Fruit fly (Drosophila melanogaster) whole organism, embryonic: ENCODE data around the gene CG33552.

ENCODE experiments used
- Adf1 ChIP-seq: fragments of 200-800 bp; sonication (Bioruptor generic); IDR thresholded peaks from 2 replicates; pipeline ENCODE4 v1.3.6; 2022; ENCODE audit warnings: missing biosample characterization, missing genetic modification characterization
- Aef1 ChIP-seq: fragments of 200-800 bp; sonication (Bioruptor generic); IDR thresholded peaks from 3 replicates; pipeline ENCODE4 v1.3.6; 2022; ENCODE audit warnings: missing biosample characterization, missing genetic modification characterization
- Asciz ChIP-seq: fragments of 200-800 bp; sonication (Bioruptor generic); optimal IDR thresholded peaks from 2 replicates; lab custom pipeline; 2017; ENCODE audit warnings: missing biosample characterization, mild to moderate bottlenecking, missing genetic modification characterization, missing genetic modification reagents
- Atf3 ChIP-seq: fragments of 200-800 bp; sonication (Bioruptor generic); optimal IDR thresholded peaks from 3 replicates; lab custom pipeline; 2016; ENCODE audit warnings: missing biosample characterization, missing genetic modification characterization
- B-H2 ChIP-seq: fragments of 200-800 bp; sonication (Bioruptor generic); optimal IDR thresholded peaks from 2 replicates; lab custom pipeline; 2018; ENCODE audit warnings: missing biosample characterization, mild to moderate bottlenecking, missing genetic modification characterization
- BtbVII ChIP-seq: fragments of 200-800 bp; sonication (Bioruptor generic); optimal IDR thresholded peaks from 3 replicates; lab custom pipeline; 2017; ENCODE audit warnings: missing biosample characterization, mild to moderate bottlenecking, missing genetic modification characterization
- CG10462 ChIP-seq: fragments of 200-800 bp; sonication (Bioruptor generic); optimal IDR thresholded peaks from 2 replicates; lab custom pipeline; 2016; ENCODE audit warnings: missing biosample characterization, missing genetic modification characterization
- CG13775 ChIP-seq: fragments of 200-800 bp; sonication (Bioruptor generic); optimal IDR thresholded peaks from 3 replicates; lab custom pipeline; 2017; ENCODE audit warnings: missing biosample characterization, mild to moderate bottlenecking, missing genetic modification characterization
- CG13894 ChIP-seq: fragments of 200-800 bp; sonication (Bioruptor generic); optimal IDR thresholded peaks from 3 replicates; lab custom pipeline; 2018; ENCODE audit warnings: missing biosample characterization, mild to moderate bottlenecking, missing genetic modification characterization, moderate library complexity
- CG1832 ChIP-seq: fragments of 200-800 bp; sonication (Bioruptor generic); optimal IDR thresholded peaks from 2 replicates; lab custom pipeline; 2017; ENCODE audit warnings: missing biosample characterization, mild to moderate bottlenecking, missing genetic modification characterization, inconsistent platforms
- CG18599 ChIP-seq: fragments of 200-800 bp; sonication (Bioruptor generic); optimal IDR thresholded peaks from 3 replicates; lab custom pipeline; 2017; ENCODE audit warnings: missing biosample characterization, missing genetic modification characterization, mild to moderate bottlenecking, moderate library complexity, missing genetic modification reagents
- CG2116 ChIP-seq: fragments of 200-800 bp; sonication (Bioruptor generic); optimal IDR thresholded peaks from 3 replicates; lab custom pipeline; 2018; ENCODE audit warnings: missing biosample characterization, mild to moderate bottlenecking, missing genetic modification characterization
- CG2889 ChIP-seq: fragments of 200-800 bp; sonication (Bioruptor generic); IDR thresholded peaks from 3 replicates; pipeline ENCODE4 v1.3.6; 2022; ENCODE audit warnings: missing biosample characterization, missing genetic modification characterization
- CG4282 ChIP-seq: fragments of 200-800 bp; sonication (Bioruptor generic); optimal IDR thresholded peaks from 2 replicates; lab custom pipeline; 2016; ENCODE audit warnings: missing biosample characterization, missing genetic modification characterization
- CG4617 ChIP-seq: fragments of 200-800 bp; sonication (Bioruptor generic); optimal IDR thresholded peaks from 3 replicates; lab custom pipeline; 2016; ENCODE audit warnings: missing biosample characterization, missing genetic modification characterization, borderline replicate concordance
- CG6854 ChIP-seq: fragments of 200-800 bp; sonication (Bioruptor generic); optimal IDR thresholded peaks from 3 replicates; lab custom pipeline; 2017; ENCODE audit warnings: missing biosample characterization, mild to moderate bottlenecking, missing genetic modification characterization
- CG8290 ChIP-seq, 3 experiments: fragments of 200-800 bp; sonication (Bioruptor generic); optimal IDR thresholded peaks; 2 replicates each; lab custom pipeline; 2016 to 2019; ENCODE audit warnings: missing biosample characterization in 3 of 3, missing genetic modification characterization in 3 of 3, mild to moderate bottlenecking in 2 of 3, moderate library complexity in 1 of 3
- CG8359 ChIP-seq: fragments of 200-800 bp; sonication (Bioruptor generic); optimal IDR thresholded peaks from 2 replicates; lab custom pipeline; 2017; ENCODE audit warnings: missing biosample characterization, mild to moderate bottlenecking, missing genetic modification characterization, borderline replicate concordance
- Dek ChIP-seq: fragments of 200-800 bp; sonication (Bioruptor generic); optimal IDR thresholded peaks from 3 replicates; lab custom pipeline; 2019; ENCODE audit warnings: missing biosample characterization, mild to moderate bottlenecking, missing genetic modification characterization, moderate library complexity
- Gsc ChIP-seq: fragments of 200-800 bp; sonication (Bioruptor generic); IDR thresholded peaks from 2 replicates; pipeline ENCODE4 v1.3.6; 2022; ENCODE audit warnings: missing biosample characterization, missing genetic modification characterization
- Lim3 ChIP-seq: fragments of 200-800 bp; sonication (Bioruptor generic); IDR thresholded peaks from 2 replicates; pipeline ENCODE4 v1.3.6; 2022; ENCODE audit warnings: missing biosample characterization, missing genetic modification characterization
- MBD-R2 ChIP-seq: fragments of 200-800 bp; sonication (Bioruptor generic); IDR thresholded peaks from 2 replicates; pipeline ENCODE4 v1.3.6; 2022; ENCODE audit warnings: missing biosample characterization, missing genetic modification characterization
- MTF-1 ChIP-seq: fragments of 200-800 bp; sonication (Bioruptor generic); optimal IDR thresholded peaks from 2 replicates; lab custom pipeline; 2018; ENCODE audit warnings: missing biosample characterization, mild to moderate bottlenecking, missing genetic modification characterization, borderline replicate concordance
- NC2α ChIP-seq: fragments of 200-800 bp; sonication (Bioruptor generic); optimal IDR thresholded peaks from 2 replicates; lab custom pipeline; 2016; ENCODE audit warnings: missing biosample characterization, missing genetic modification characterization
- Nf-YA ChIP-seq: fragments of 200-800 bp; sonication (Bioruptor generic); IDR thresholded peaks from 2 replicates; pipeline ENCODE4 v1.3.6; 2022; ENCODE audit warnings: missing biosample characterization, missing genetic modification characterization
- NfI ChIP-seq: fragments of 200-800 bp; sonication (Bioruptor generic); optimal IDR thresholded peaks from 3 replicates; lab custom pipeline; 2018; ENCODE audit warnings: missing biosample characterization, mild to moderate bottlenecking, missing genetic modification characterization, moderate library complexity
- Ptx1 ChIP-seq: fragments of 200-800 bp; sonication (Bioruptor generic); IDR thresholded peaks from 2 replicates; pipeline ENCODE4 v1.3.6; 2022; ENCODE audit warnings: missing biosample characterization, missing genetic modification characterization
- Scr ChIP-seq: fragments of 200-800 bp; sonication (Bioruptor generic); IDR thresholded peaks from 2 replicates; pipeline ENCODE4 v1.3.6; 2022; ENCODE audit warnings: missing biosample characterization, missing genetic modification characterization; ENCODE audit not compliant: partially characterized antibody
- TFAM ChIP-seq: fragments of 200-800 bp; sonication (Bioruptor generic); optimal IDR thresholded peaks from 2 replicates; lab custom pipeline; 2017; ENCODE audit warnings: missing biosample characterization, missing genetic modification characterization, inconsistent platforms
- Xbp1 ChIP-seq: fragments of 200-800 bp; sonication (Bioruptor generic); optimal IDR thresholded peaks from 3 replicates; lab custom pipeline; 2016; ENCODE audit warnings: missing biosample characterization, mild to moderate bottlenecking, missing genetic modification characterization
- al ChIP-seq: fragments of 200-800 bp; sonication (Bioruptor generic); IDR thresholded peaks from 2 replicates; pipeline ENCODE4 v1.3.6; 2022; ENCODE audit warnings: missing biosample characterization, missing genetic modification characterization
- aop ChIP-seq: fragments of 200-800 bp; sonication (Bioruptor generic); IDR thresholded peaks from 2 replicates; pipeline ENCODE4 v1.3.6; 2022; ENCODE audit warnings: missing biosample characterization, missing genetic modification characterization
- ase ChIP-seq: fragments of 200-800 bp; sonication (Bioruptor generic); IDR thresholded peaks from 3 replicates; pipeline ENCODE4 v1.3.6; 2022; ENCODE audit warnings: missing biosample characterization, missing genetic modification characterization
- az2 ChIP-seq: fragments of 200-800 bp; sonication (Bioruptor generic); optimal IDR thresholded peaks from 3 replicates; lab custom pipeline; 2016; ENCODE audit warnings: missing biosample characterization, missing genetic modification characterization
- bsh ChIP-seq, 2 experiments: fragments of 200-800 bp; sonication (Bioruptor generic); optimal IDR thresholded peaks; 2 replicates each; lab custom pipeline; 2017 to 2018; ENCODE audit warnings: mild to moderate bottlenecking in 2 of 2, missing biosample characterization in 2 of 2, missing genetic modification characterization in 2 of 2, moderate library complexity in 1 of 2
- chif ChIP-seq, 2 experiments: fragments of 200-800 bp; sonication (Bioruptor generic); optimal IDR thresholded peaks; 3 replicates each; lab custom pipeline; 2016; ENCODE audit warnings: missing biosample characterization in 2 of 2, missing genetic modification characterization in 2 of 2
- crc ChIP-seq: fragments of 200-800 bp; sonication (Bioruptor generic); optimal IDR thresholded peaks from 2 replicates; lab custom pipeline; 2016; ENCODE audit warnings: missing biosample characterization, missing genetic modification characterization
- dati ChIP-seq: fragments of 200-800 bp; sonication (Bioruptor generic); IDR thresholded peaks from 2 replicates; pipeline ENCODE4 v1.3.6; 2022; ENCODE audit warnings: missing biosample characterization, missing genetic modification characterization
- en ChIP-seq: fragments of 200-800 bp; sonication (Bioruptor generic); optimal IDR thresholded peaks from 2 replicates; lab custom pipeline; 2016; ENCODE audit warnings: missing biosample characterization, missing genetic modification characterization
- lab ChIP-seq: fragments of 200-800 bp; sonication (Bioruptor generic); optimal IDR thresholded peaks from 3 replicates; lab custom pipeline; 2017; ENCODE audit warnings: missing biosample characterization, missing genetic modification characterization, mild to moderate bottlenecking, moderate library complexity, missing genetic modification reagents
- lola ChIP-seq, 3 experiments: fragments of >200 bp in 2 of 3; fragments of 200-800 bp in 1 of 3; sonication (Bioruptor generic) in 1 of 3; optimal IDR thresholded peaks; 2 replicates each; lab custom pipeline; 2017 to 2019; ENCODE audit warnings: missing biosample characterization in 3 of 3, missing genetic modification characterization in 3 of 3, mild to moderate bottlenecking in 1 of 3, moderate library complexity in 1 of 3
- nom ChIP-seq: fragments of 200-800 bp; sonication (Bioruptor generic); optimal IDR thresholded peaks from 2 replicates; lab custom pipeline; 2017; ENCODE audit warnings: missing biosample characterization, missing genetic modification characterization, mild to moderate bottlenecking, moderate library complexity, missing genetic modification reagents
- pzg ChIP-seq: fragments of 200-800 bp; sonication (Bioruptor generic); optimal IDR thresholded peaks from 3 replicates; lab custom pipeline; 2018; ENCODE audit warnings: missing biosample characterization, mild to moderate bottlenecking, missing genetic modification characterization, moderate library complexity
- stwl ChIP-seq: fragments of 200-800 bp; sonication (Bioruptor generic); optimal IDR thresholded peaks from 3 replicates; lab custom pipeline; 2018; ENCODE audit warnings: missing biosample characterization, mild to moderate bottlenecking, missing genetic modification characterization, moderate library complexity
- tio ChIP-seq: fragments of 200-800 bp; sonication (Bioruptor generic); optimal IDR thresholded peaks from 2 replicates; lab custom pipeline; 2017; ENCODE audit warnings: missing biosample characterization, missing genetic modification characterization, inconsistent platforms
- tup ChIP-seq: fragments of 200-800 bp; sonication (Bioruptor generic); optimal IDR thresholded peaks from 2 replicates; lab custom pipeline; 2016; ENCODE audit warnings: missing biosample characterization, mild to moderate bottlenecking, missing genetic modification characterization, moderate library complexity
- unc-4 ChIP-seq: fragments of 200-800 bp; sonication (Bioruptor generic); IDR thresholded peaks from 2 replicates; pipeline ENCODE4 v1.3.6; 2022; ENCODE audit warnings: missing biosample characterization, missing genetic modification characterization; ENCODE audit not compliant: partially characterized antibody

CG33552 gene

dm6 chr2L:16715841-16716701 is 33.8 kb downstream of the CG33552 start, which contains the start of the genes Cyt-c-d and CG31808 (continued):
- TF ChIP-seq CG2889 (GFP tag; lab: Robert Waterston, UW) (peak; percentile 95), pzg (GFP tag; lab: Kevin White, UChicago) (peak; percentile 8), CG8290 (GFP tag; optimal IDR thresholded peaks at IDR 0.05; lab: Kevin White, UChicago) (peak; percentile 88), CG8290 (tag; optimal IDR thresholded peaks at IDR 0.05; lab: Kevin White, UChicago) (peak; percentile 84 to 93), Adf1 (GFP tag; lab: Robert Waterston, UW) (peak; percentile 77), BtbVII (peak; percentile 95), CG13775 (GFP tag; lab: Kevin White, UChicago) (peak; percentile 97), CG4282 (GFP tag; lab: Kevin White, UChicago) (peak; percentile 67), Atf3 (GFP tag; lab: Kevin White, UChicago) (peak; percentile 90), CG13894 (tag; lab: Kevin White, UChicago) (peak; percentile 2), CG8359 (GFP tag; lab: Kevin White, UChicago) (peak; percentile 92), al (GFP tag; lab: Robert Waterston, UW) (peak; percentile 85), chif (GFP tag; optimal IDR thresholded peaks at IDR 0.05; lab: Kevin White, UChicago) (peak; percentile 94 to 96), Nf-YA (GFP tag; lab: Robert Waterston, UW) (peak; percentile 97), Xbp1 (GFP tag; lab: Kevin White, UChicago) (peak; percentile 97), CG18599 (peak; percentile 97), bsh (GFP tag; optimal IDR thresholded peaks at IDR 0.05; lab: Kevin White, UChicago) (peak; percentile 97 to 99), CG4617 (peak; percentile 92), Dek (tag; lab: Kevin White, UChicago) (peak; percentile 96), CG1832 (GFP tag; lab: Kevin White, UChicago) (peak; percentile 53), Aef1 (peak; percentile 98), CG10462 (GFP tag; lab: Kevin White, UChicago) (peak; percentile 92), NC2α (GFP tag; lab: Kevin White, UChicago) (peak; percentile 86), B-H2 (GFP tag; lab: Kevin White, UChicago) (peak; percentile 63), tup (GFP tag; lab: Kevin White, UChicago) (peak; percentile 92), lola (GFP tag; optimal IDR thresholded peaks at IDR 0.05; lab: Kevin White, UChicago) (peak in 1 of 3 experiments; percentile 95), Lim3 (GFP tag; lab: Robert Waterston, UW) (peak; percentile 87), nom (GFP tag; lab: Kevin White, UChicago) (peak; percentile 89), lab (GFP tag; lab: Kevin White, UChicago) (peak; percentile 98), Scr (no peak), TFAM (peak; percentile 83), Ptx1 (peak; percentile 98), en (GFP tag; lab: Kevin White, UChicago) (peak; percentile 85), crc (GFP tag; lab: Kevin White, UChicago) (peak; percentile 82), tio (GFP tag; lab: Kevin White, UChicago) (peak; percentile 96), Asciz (GFP tag; lab: Kevin White, UChicago) (peak; percentile 98), aop (peak; percentile 90), MBD-R2 (GFP tag; lab: Robert Waterston, UW) (peak; percentile 86), NfI (peak; percentile 97), unc-4 (GFP tag; lab: Robert Waterston, UW) (no peak), MTF-1 (GFP tag; lab: Kevin White, UChicago) (peak; percentile 86), az2 (peak; percentile 98), stwl (tag; lab: Kevin White, UChicago) (peak; percentile 47), Gsc (GFP tag; lab: Robert Waterston, UW) (peak; percentile 92), ase (GFP tag; lab: Robert Waterston, UW) (peak; percentile 98), CG2116 (GFP tag; lab: Kevin White, UChicago) (peak; percentile 85), CG6854 (peak; percentile 92), dati (GFP tag; lab: Robert Waterston, UW) (peak; percentile 90)
